Fruit fly (Drosophila melanogaster) whole organism, embryonic: ENCODE data around the gene CG13699.

Experiments used
- Atf3 ChIP-seq: fragments of 200-800 bp; sonication (Bioruptor generic); optimal IDR thresholded peaks from 3 replicates; lab custom pipeline; 2016; ENCODE audit warnings: missing biosample characterization, missing genetic modification characterization
- B-H2 ChIP-seq: fragments of 200-800 bp; sonication (Bioruptor generic); optimal IDR thresholded peaks from 2 replicates; lab custom pipeline; 2018; ENCODE audit warnings: missing biosample characterization, mild to moderate bottlenecking, missing genetic modification characterization
- CG10462 ChIP-seq: fragments of 200-800 bp; sonication (Bioruptor generic); optimal IDR thresholded peaks from 2 replicates; lab custom pipeline; 2016; ENCODE audit warnings: missing biosample characterization, missing genetic modification characterization
- CG11696 ChIP-seq: fragments of 200-800 bp; sonication (Bioruptor generic); IDR thresholded peaks from 2 replicates; pipeline ENCODE4 v1.3.6; 2022; ENCODE audit warnings: missing biosample characterization, missing genetic modification characterization
- CG12071 ChIP-seq: fragments of 200-800 bp; sonication (Bioruptor generic); optimal IDR thresholded peaks from 3 replicates; lab custom pipeline; 2018; ENCODE audit warnings: missing biosample characterization, mild to moderate bottlenecking, missing genetic modification characterization
- CG13287 ChIP-seq: fragments of 200-800 bp; sonication (Bioruptor generic); IDR thresholded peaks from 2 replicates; pipeline ENCODE4 v1.3.6; 2022; ENCODE audit warnings: missing biosample characterization, missing genetic modification characterization; ENCODE audit not compliant: partially characterized antibody
- CG15514 ChIP-seq: fragments of 200-800 bp; sonication (Bioruptor generic); optimal IDR thresholded peaks from 3 replicates; lab custom pipeline; 2017; ENCODE audit warnings: missing biosample characterization, missing genetic modification characterization, mild to moderate bottlenecking, moderate library complexity, missing genetic modification reagents
- CG16813 ChIP-seq: fragments of 200-800 bp; sonication (Bioruptor generic); IDR thresholded peaks from 3 replicates; pipeline ENCODE4 v1.3.6; 2022; ENCODE audit warnings: missing biosample characterization, missing genetic modification characterization; ENCODE audit not compliant: partially characterized antibody
- CG2120 ChIP-seq: fragments of 200-800 bp; sonication (Bioruptor generic); optimal IDR thresholded peaks from 3 replicates; lab custom pipeline; 2016; ENCODE audit warnings: missing biosample characterization, missing genetic modification characterization
- CG2199 ChIP-seq: fragments of 200-800 bp; sonication (Bioruptor generic); IDR thresholded peaks from 3 replicates; pipeline ENCODE4 v1.3.6; 2022; ENCODE audit warnings: missing biosample characterization, missing genetic modification characterization
- CG2712 ChIP-seq: fragments of 200-800 bp; optimal IDR thresholded peaks from 3 replicates; lab custom pipeline; 2019; ENCODE audit warnings: missing biosample characterization, mild to moderate bottlenecking, missing genetic modification characterization, moderate library complexity
- CG3065 ChIP-seq: fragments of 200-800 bp; sonication (Bioruptor generic); optimal IDR thresholded peaks from 2 replicates; lab custom pipeline; 2016; ENCODE audit warnings: missing biosample characterization, missing genetic modification characterization
- CG31441 ChIP-seq: fragments of 200-800 bp; sonication (Bioruptor generic); IDR thresholded peaks from 2 replicates; pipeline ENCODE4 v1.3.6; 2022; ENCODE audit warnings: missing biosample characterization, missing genetic modification characterization
- CG3281 ChIP-seq: fragments of 200-800 bp; sonication (Bioruptor generic); optimal IDR thresholded peaks from 3 replicates; lab custom pipeline; 2017; ENCODE audit warnings: missing biosample characterization, mild to moderate bottlenecking, missing genetic modification characterization
- CG4424 ChIP-seq: fragments of 200-800 bp; sonication (Bioruptor generic); optimal IDR thresholded peaks from 3 replicates; lab custom pipeline; 2016; ENCODE audit warnings: missing biosample characterization, missing genetic modification characterization
- CG7745 ChIP-seq: fragments of 200-800 bp; sonication (Bioruptor generic); optimal IDR thresholded peaks from 2 replicates; lab custom pipeline; 2018; ENCODE audit warnings: missing biosample characterization, mild to moderate bottlenecking, missing genetic modification characterization, moderate library complexity
- CG7987 ChIP-seq: fragments of 200-800 bp; sonication (Bioruptor generic); optimal IDR thresholded peaks from 2 replicates; lab custom pipeline; 2018; ENCODE audit warnings: missing biosample characterization, mild to moderate bottlenecking, missing genetic modification characterization, moderate library complexity
- CG9215 ChIP-seq: fragments of 200-800 bp; sonication (Bioruptor generic); IDR thresholded peaks from 2 replicates; pipeline ENCODE4 v1.3.6; 2022; ENCODE audit warnings: missing biosample characterization, missing genetic modification characterization
- CG9817 ChIP-seq: fragments of 200-800 bp; sonication (Bioruptor generic); optimal IDR thresholded peaks from 2 replicates; lab custom pipeline; 2018; ENCODE audit warnings: missing biosample characterization, mild to moderate bottlenecking, missing genetic modification characterization, moderate library complexity
- CG9932 ChIP-seq: fragments of 200-800 bp; sonication (Bioruptor generic); IDR thresholded peaks from 2 replicates; pipeline ENCODE4 v1.3.6; 2022; ENCODE audit warnings: missing biosample characterization, missing genetic modification characterization
- Dip3 ChIP-seq: fragments of 200-800 bp; sonication (Bioruptor generic); optimal IDR thresholded peaks from 3 replicates; lab custom pipeline; 2016; ENCODE audit warnings: missing biosample characterization, missing genetic modification characterization
- Doc2 ChIP-seq: fragments of 200-800 bp; sonication (Bioruptor generic); IDR thresholded peaks from 2 replicates; pipeline ENCODE4 v1.3.6; 2022; ENCODE audit warnings: missing biosample characterization, missing genetic modification characterization
- Dp ChIP-seq: fragments of 200-800 bp; sonication (Bioruptor generic); optimal IDR thresholded peaks from 2 replicates; lab custom pipeline; 2018; ENCODE audit warnings: missing biosample characterization, mild to moderate bottlenecking, missing genetic modification characterization, moderate library complexity
- Dref ChIP-seq: fragments of 200-800 bp; sonication (Bioruptor generic); IDR thresholded peaks from 2 replicates; pipeline ENCODE4 v1.3.6; 2022; ENCODE audit warnings: missing biosample characterization, missing genetic modification characterization
- Hey ChIP-seq: fragments of 200-800 bp; sonication (Bioruptor generic); optimal IDR thresholded peaks from 3 replicates; lab custom pipeline; 2018; ENCODE audit warnings: missing biosample characterization, mild to moderate bottlenecking, missing genetic modification characterization
- HmgD ChIP-seq: fragments of 200-800 bp; sonication (Bioruptor generic); optimal IDR thresholded peaks from 3 replicates; lab custom pipeline; 2016; ENCODE audit warnings: missing biosample characterization, missing genetic modification characterization
- Hr3 ChIP-seq: fragments of 200-800 bp; sonication (Bioruptor generic); optimal IDR thresholded peaks from 3 replicates; lab custom pipeline; 2016; ENCODE audit warnings: missing biosample characterization, missing genetic modification characterization
- Lpt ChIP-seq: fragments of >200 bp; optimal IDR thresholded peaks from 2 replicates; lab custom pipeline; 2018; ENCODE audit warnings: missing biosample characterization, missing genetic modification characterization
- Nf-YB ChIP-seq: fragments of 200-800 bp; sonication (Bioruptor generic); optimal IDR thresholded peaks from 3 replicates; lab custom pipeline; 2019; ENCODE audit warnings: missing biosample characterization, mild to moderate bottlenecking, missing genetic modification characterization, moderate library complexity
- Pdp1 ChIP-seq, 2 experiments: fragments of 200-800 bp; sonication (Bioruptor generic); optimal IDR thresholded peaks; 3 replicates each; lab custom pipeline; 2016; ENCODE audit warnings: missing biosample characterization in 2 of 2, missing genetic modification characterization in 2 of 2, mild to moderate bottlenecking in 1 of 2, moderate library complexity in 1 of 2
- Scr ChIP-seq: fragments of 200-800 bp; sonication (Bioruptor generic); IDR thresholded peaks from 2 replicates; pipeline ENCODE4 v1.3.6; 2022; ENCODE audit warnings: missing biosample characterization, missing genetic modification characterization; ENCODE audit not compliant: partially characterized antibody
- Sox100B ChIP-seq: fragments of 200-800 bp; sonication (Bioruptor generic); optimal IDR thresholded peaks from 3 replicates; lab custom pipeline; 2018; ENCODE audit warnings: missing biosample characterization, mild to moderate bottlenecking, missing genetic modification characterization
- Sox102F ChIP-seq: fragments of 200-800 bp; sonication (Bioruptor generic); optimal IDR thresholded peaks from 2 replicates; lab custom pipeline; 2018; ENCODE audit warnings: missing biosample characterization, mild to moderate bottlenecking, missing genetic modification characterization, moderate library complexity
- Sry-β ChIP-seq: fragments of 200-800 bp; sonication (Bioruptor generic); optimal IDR thresholded peaks from 2 replicates; lab custom pipeline; 2018; ENCODE audit warnings: missing biosample characterization, mild to moderate bottlenecking, missing genetic modification characterization, moderate library complexity
- Trl ChIP-seq, 3 experiments: fragments of >200 bp in 2 of 3; fragments of 200-800 bp in 1 of 3; sonication (Bioruptor generic) in 1 of 3; optimal IDR thresholded peaks; 2 replicates in 1 of 3; 3 replicates in 2 of 3; lab custom pipeline; 2016 to 2017; ENCODE audit warnings: missing biosample characterization in 1 of 3, missing genetic modification characterization in 1 of 3
- Xrp1 ChIP-seq: fragments of 200-800 bp; sonication (Bioruptor generic); IDR thresholded peaks from 2 replicates; pipeline ENCODE4 v1.3.6; 2022; ENCODE audit warnings: missing biosample characterization, missing genetic modification characterization
- YL-1 ChIP-seq: fragments of 200-800 bp; sonication (Bioruptor generic); optimal IDR thresholded peaks from 3 replicates; lab custom pipeline; 2017; ENCODE audit warnings: missing biosample characterization, mild to moderate bottlenecking, missing genetic modification characterization
- chm ChIP-seq: fragments of 200-800 bp; sonication (Bioruptor generic); IDR thresholded peaks from 2 replicates; pipeline ENCODE4 v1.3.6; 2022; ENCODE audit warnings: missing biosample characterization, missing genetic modification characterization
- ems ChIP-seq: fragments of 200-800 bp; sonication (Bioruptor generic); optimal IDR thresholded peaks from 3 replicates; lab custom pipeline; 2016; ENCODE audit warnings: missing biosample characterization, missing genetic modification characterization
- fd96Cb ChIP-seq: fragments of 200-800 bp; sonication (Bioruptor generic); optimal IDR thresholded peaks from 2 replicates; lab custom pipeline; 2018; ENCODE audit warnings: missing biosample characterization, mild to moderate bottlenecking, missing genetic modification characterization, moderate library complexity
- gro ChIP-seq: fragments of 200-800 bp; sonication (Bioruptor generic); optimal IDR thresholded peaks from 2 replicates; lab custom pipeline; 2016; ENCODE audit warnings: missing biosample characterization, missing genetic modification characterization
- hbn ChIP-seq: fragments of 200-800 bp; sonication (Bioruptor generic); IDR thresholded peaks from 2 replicates; pipeline ENCODE4 v1.3.6; 2022; ENCODE audit warnings: missing biosample characterization, missing genetic modification characterization; ENCODE audit not compliant: partially characterized antibody
- jumu ChIP-seq: fragments of 200-800 bp; sonication (Bioruptor generic); optimal IDR thresholded peaks from 3 replicates; lab custom pipeline; 2016; ENCODE audit warnings: missing biosample characterization, missing genetic modification characterization
- nau ChIP-seq: fragments of 200-800 bp; sonication (Bioruptor generic); optimal IDR thresholded peaks from 3 replicates; lab custom pipeline; 2017; ENCODE audit warnings: missing biosample characterization, mild to moderate bottlenecking, missing genetic modification characterization, missing genetic modification reagents
- rib ChIP-seq: fragments of 200-800 bp; sonication (Bioruptor generic); IDR thresholded peaks from 2 replicates; pipeline ENCODE4 v1.3.6; 2022; ENCODE audit warnings: missing biosample characterization, missing genetic modification characterization
- row ChIP-seq: fragments of 200-800 bp; sonication (Bioruptor generic); IDR thresholded peaks from 3 replicates; pipeline ENCODE4 v1.3.6; 2022; ENCODE audit warnings: missing biosample characterization, missing genetic modification characterization
- sc ChIP-seq, 3 experiments: fragments of >200 bp in 2 of 3; fragments of 200-800 bp in 1 of 3; sonication (Bioruptor generic) in 1 of 3; optimal IDR thresholded peaks; 2 replicates in 2 of 3; 3 replicates in 1 of 3; lab custom pipeline; 2017; ENCODE audit warnings: mild to moderate bottlenecking in 1 of 3, missing biosample characterization in 1 of 3, missing genetic modification characterization in 1 of 3, missing genetic modification reagents in 1 of 3
- scrt ChIP-seq: fragments of 200-800 bp; sonication (Bioruptor generic); optimal IDR thresholded peaks from 2 replicates; lab custom pipeline; 2018; ENCODE audit warnings: missing biosample characterization, mild to moderate bottlenecking, missing genetic modification characterization, moderate library complexity
- tin ChIP-seq: fragments of 200-800 bp; sonication (Bioruptor generic); optimal IDR thresholded peaks from 3 replicates; lab custom pipeline; 2016; ENCODE audit warnings: missing biosample characterization, missing genetic modification characterization
- tx ChIP-seq: fragments of 200-800 bp; sonication (Bioruptor generic); optimal IDR thresholded peaks from 2 replicates; lab custom pipeline; 2016; ENCODE audit warnings: missing biosample characterization, missing genetic modification characterization

Gene CG13699

DNA sequence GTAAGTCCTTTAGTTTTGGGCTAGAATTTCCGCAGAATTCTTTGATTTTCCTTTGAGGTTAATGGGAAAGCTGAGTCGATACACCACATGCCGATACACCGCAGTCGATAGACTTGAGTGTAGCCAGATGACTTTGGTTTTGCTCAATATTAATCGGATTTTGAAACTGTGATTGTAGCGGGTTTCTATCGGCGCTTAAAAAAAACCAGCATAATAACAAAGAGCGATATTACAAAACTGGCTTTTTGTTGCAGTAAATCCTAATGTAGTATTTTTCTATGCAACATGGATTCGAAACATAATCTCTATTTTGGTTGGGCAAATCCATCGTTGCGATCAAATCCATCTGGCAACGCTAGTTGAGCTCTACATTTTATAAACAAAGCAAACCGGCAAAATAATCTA lies 52.9 kb downstream of the CG13699 start, which contains the start of the genes Polr3D and mus304 (continued):
- TF ChIP-seq B-H2 (GFP tag; lab: Kevin White, UChicago) (peak; percentile 17), scrt (GFP tag; lab: Kevin White, UChicago) (no peak), Nf-YB (GFP tag; lab: Kevin White, UChicago) (peak; percentile 1), jumu (GFP tag; lab: Kevin White, UChicago) (peak; percentile 20), Hey (no peak), CG2120 (GFP tag; lab: Kevin White, UChicago) (peak; percentile 34), CG9215 (GFP tag; lab: Robert Waterston, UW) (0 out of 2 replicates have a peak, but pooled peaks have one; percentile 5), Dip3 (GFP tag; lab: Kevin White, UChicago) (no peak), gro (GFP tag; lab: Kevin White, UChicago) (peak; percentile 64), CG3065 (GFP tag; lab: Kevin White, UChicago) (no peak), CG16813 (peak; percentile 57; the same call in 1 of the 3 replicates), Sry-β (GFP tag; lab: Kevin White, UChicago) (no peak), ems (GFP tag; lab: Kevin White, UChicago) (no peak), Xrp1 (GFP tag; lab: Robert Waterston, UW) (no peak), CG9932 (no peak), CG10462 (GFP tag; lab: Kevin White, UChicago) (no peak), CG31441 (no peak), CG4424 (GFP tag; lab: Kevin White, UChicago) (no peak), Doc2 (GFP tag; lab: Robert Waterston, UW) (no peak), CG12071 (GFP tag; lab: Kevin White, UChicago) (no peak), tin (GFP tag; lab: Kevin White, UChicago) (peak; percentile 18), Lpt (GFP tag; lab: Kevin White, UChicago) (no peak), tx (GFP tag; lab: Kevin White, UChicago) (no peak), Trl (optimal IDR thresholded peaks at IDR 0.05; lab: Kevin White, UChicago) (no peak), Trl (GFP tag; optimal IDR thresholded peaks at IDR 0.05; lab: Kevin White, UChicago) (peak; percentile 39), CG2712 (tag; lab: Kevin White, UChicago) (no peak), HmgD (GFP tag; lab: Kevin White, UChicago) (no peak), CG7987 (GFP tag; lab: Kevin White, UChicago) (no peak), Dref (GFP tag; lab: Robert Waterston, UW) (peak; percentile 81), CG15514 (peak; percentile 92), nau (GFP tag; lab: Kevin White, UChicago) (no peak), CG3281 (GFP tag; lab: Kevin White, UChicago) (no peak), CG7745 (tag; lab: Kevin White, UChicago) (no peak), Scr (GFP tag; lab: Robert Waterston, UW) (peak; percentile 58), Hr3 (GFP tag; lab: Kevin White, UChicago) (no peak), CG13287 (peak; percentile 74), fd96Cb (tag; lab: Kevin White, UChicago) (no peak), Sox102F (GFP tag; lab: Kevin White, UChicago) (no peak), sc (optimal IDR thresholded peaks at IDR 0.05; lab: Kevin White, UChicago) (no peak), sc (GFP tag; optimal IDR thresholded peaks at IDR 0.05; lab: Kevin White, UChicago) (no peak), rib (GFP tag; lab: Robert Waterston, UW) (no peak), CG2199 (GFP tag; lab: Robert Waterston, UW) (no peak), hbn (GFP tag; lab: Robert Waterston, UW) (peak; percentile 36; the same call in 1 of the 2 replicates), chm (GFP tag; lab: Robert Waterston, UW) (no peak), Sox100B (no peak), CG11696 (GFP tag; lab: Robert Waterston, UW) (no peak), Dp (GFP tag; lab: Kevin White, UChicago) (peak; percentile 85), CG9817 (peak; percentile 50), Pdp1 (GFP tag; optimal IDR thresholded peaks at IDR 0.05; lab: Kevin White, UChicago) (no peak), Atf3 (GFP tag; lab: Kevin White, UChicago) (no peak), row (GFP tag; lab: Robert Waterston, UW) (peak; percentile 42; the same call in 2 of the 3 replicates), YL-1 (peak; percentile 58)
